Fruit fly (Drosophila melanogaster): ENCODE measurements around the gene CtsK1.

The CtsK1 gene

dm6 chr3L:13964635-13965501 is 29.2 kb upstream of the CtsK1 start, which contains the start of the genes Meics, Nxf3 and ssp2 (continued):
- peak; percentile 88 for TF ChIP-seq CG14710 (tag; optimal IDR thresholded peaks at IDR 0.05)
- no peak for TF ChIP-seq maf-S (GFP tag; optimal IDR thresholded peaks at IDR 0.05)
- TF ChIP-seq Opbp (GFP tag; IDR thresholded peaks at IDR 0.05; ENCODE audit: partially characterized antibody), result peak; percentile 85
- TF ChIP-seq Antp (GFP tag; optimal IDR thresholded peaks at IDR 0.05), result peak; percentile 32
- peak; percentile 20 for TF ChIP-seq CG8290 (GFP tag; optimal IDR thresholded peaks at IDR 0.05)
- TF ChIP-seq CG8290 (tag; optimal IDR thresholded peaks at IDR 0.05), result peak in 1 of 2 experiments; percentile 62
- no peak for TF ChIP-seq CG5953 (GFP tag; IDR thresholded peaks at IDR 0.05)
- TF ChIP-seq CG2120 (GFP tag; optimal IDR thresholded peaks at IDR 0.05), result peak; percentile 51
- peak; percentile 49; the same call in 2 of the 3 replicates for TF ChIP-seq CG14860 (GFP tag; IDR thresholded peaks at IDR 0.05; ENCODE audit: partially characterized antibody)
- peak in 1 of 2 experiments; percentile 47 for TF ChIP-seq crp (GFP tag; optimal IDR thresholded peaks at IDR 0.05)
- TF ChIP-seq usp (GFP tag; optimal IDR thresholded peaks at IDR 0.05), result no peak
- peak; percentile 84 for TF ChIP-seq Med (GFP tag)
- no peak for TF ChIP-seq ase (GFP tag; IDR thresholded peaks at IDR 0.05)
- TF ChIP-seq Chrac-16 (GFP tag; optimal IDR thresholded peaks at IDR 0.05), result peak; percentile 7
- TF ChIP-seq H2.0 (GFP tag; IDR thresholded peaks at IDR 0.05), result peak; percentile 34; the same call in 1 of the 2 replicates
- peak; percentile 19 for TF ChIP-seq lilli (GFP tag; optimal IDR thresholded peaks at IDR 0.05)
- TF ChIP-seq CG34422 (GFP tag; IDR thresholded peaks at IDR 0.05), result no peak
- TF ChIP-seq ato (GFP tag; IDR thresholded peaks at IDR 0.05; ENCODE audit: partially characterized antibody), result peak; percentile 68
- TF ChIP-seq CG7963 (GFP tag; IDR thresholded peaks at IDR 0.05; ENCODE audit: partially characterized antibody), result peak; percentile 65
- TF ChIP-seq gfzf (GFP tag; optimal IDR thresholded peaks at IDR 0.05), result peak; percentile 41
- TF ChIP-seq dmrt11E (tag; optimal IDR thresholded peaks at IDR 0.05), result peak; percentile 23
- no peak for TF ChIP-seq ab (GFP tag; optimal IDR thresholded peaks at IDR 0.05)
- TF ChIP-seq al (GFP tag; IDR thresholded peaks at IDR 0.05), result no peak
- TF ChIP-seq stwl (tag; optimal IDR thresholded peaks at IDR 0.05), result peak; percentile 48
- TF ChIP-seq jumu (GFP tag; optimal IDR thresholded peaks at IDR 0.05), result peak; percentile 29
- TF ChIP-seq CG9817 (tag; optimal IDR thresholded peaks at IDR 0.05), result peak; percentile 11
- peak; percentile 62 for TF ChIP-seq CG33557 (GFP tag; optimal IDR thresholded peaks at IDR 0.05)
- no peak for TF ChIP-seq Sox100B (GFP tag; optimal IDR thresholded peaks at IDR 0.05)
- TF ChIP-seq CG7556 (GFP tag; optimal IDR thresholded peaks at IDR 0.05), result peak; percentile 7
- TF ChIP-seq CG15601 (tag; optimal IDR thresholded peaks at IDR 0.05), result peak; percentile 36
- peak; percentile 3; the same call in 1 of the 2 replicates for TF ChIP-seq Rx (GFP tag; IDR thresholded peaks at IDR 0.05)
- TF ChIP-seq dysf (GFP tag; IDR thresholded peaks at IDR 0.05), result no peak
- peak; percentile 31; the same call in 1 of the 2 replicates for TF ChIP-seq CG14441 (GFP tag; IDR thresholded peaks at IDR 0.05)
- TF ChIP-seq trh (GFP tag; optimal IDR thresholded peaks at IDR 0.05), result no peak
- TF ChIP-seq Dp (GFP tag; optimal IDR thresholded peaks at IDR 0.05), result peak; percentile 40
- TF ChIP-seq CG6272 (GFP tag; IDR thresholded peaks at IDR 0.05), result no peak
- peak; percentile 17 for TF ChIP-seq CG8924 (tag; optimal IDR thresholded peaks at IDR 0.05)
- peak; percentile 16 for TF ChIP-seq CG16863 (GFP tag; optimal IDR thresholded peaks at IDR 0.05)
- peak; percentile 79 for TF ChIP-seq Sry-β (GFP tag; optimal IDR thresholded peaks at IDR 0.05)
- TF ChIP-seq unc-4 (GFP tag; IDR thresholded peaks at IDR 0.05; ENCODE audit: partially characterized antibody), result peak; percentile 48; the same call in 1 of the 2 replicates
- 0 out of 3 replicates have a peak, but pooled peaks have one; percentile 21 for TF ChIP-seq Dbx (GFP tag; IDR thresholded peaks at IDR 0.05)
- no peak for TF ChIP-seq bsh (GFP tag; optimal IDR thresholded peaks at IDR 0.05)
- TF ChIP-seq Stat92E (GFP tag; optimal IDR thresholded peaks at IDR 0.05), result no peak
- TF ChIP-seq CG18619 (GFP tag; optimal IDR thresholded peaks at IDR 0.05), result peak; percentile 11
- TF ChIP-seq CG1602 (GFP tag; optimal IDR thresholded peaks at IDR 0.05), result no peak
- TF ChIP-seq ems (GFP tag; optimal IDR thresholded peaks at IDR 0.05), result no peak
- TF ChIP-seq tio (GFP tag; optimal IDR thresholded peaks at IDR 0.05), result peak; percentile 3
- peak; percentile 60 for TF ChIP-seq pzg (GFP tag; optimal IDR thresholded peaks at IDR 0.05)
- TF ChIP-seq CTCF (GFP tag; optimal IDR thresholded peaks at IDR 0.05), result no peak

Measured in whole organism, embryonic.